Worm (Caenorhabditis elegans): ENCODE data around the gene bre-3.

Gene bre-3

ce11 chrIII:9462785-9463467 is 22.3 kb downstream of the bre-3 start (continued):
- no peak for TF ChIP-seq gei-17 (GFP tag; optimal IDR thresholded peaks at IDR 0.05)
- TF ChIP-seq mes-4 (tag; optimal IDR thresholded peaks at IDR 0.05) = no peak
- peak; percentile 89 for TF ChIP-seq B0336.3 (GFP tag; IDR thresholded peaks at IDR 0.05)
- no peak for TF ChIP-seq chd-7 (tag; optimal IDR thresholded peaks at IDR 0.05)
- TF ChIP-seq madf-6 (GFP tag; IDR thresholded peaks at IDR 0.05) = peak; percentile 41; the same call in 1 of the 2 replicates
- no peak for TF ChIP-seq hlh-26 (GFP tag; conservative IDR thresholded peaks at IDR 0.05)
- peak; percentile 52 for TF ChIP-seq mel-28 (tag; optimal IDR thresholded peaks at IDR 0.05; ENCODE audit: borderline replicate concordance)
- TF ChIP-seq dpff-1 (tag; optimal IDR thresholded peaks at IDR 0.05) = peak; percentile 30
- peak; percentile 30 for TF ChIP-seq tlf-1 (GFP tag; optimal IDR thresholded peaks at IDR 0.05)
- no peak for TF ChIP-seq nfya-2 (GFP tag; IDR thresholded peaks at IDR 0.05)
- no peak for TF ChIP-seq atf-7 (tag; optimal IDR thresholded peaks at IDR 0.05)
- TF ChIP-seq nfyb-1 (GFP tag; IDR thresholded peaks at IDR 0.05) = no peak
- TF ChIP-seq hrde-1 (tag; optimal IDR thresholded peaks at IDR 0.05; ENCODE audit: borderline replicate concordance) = peak; percentile 73
- TF ChIP-seq ceh-91 (GFP tag; IDR thresholded peaks at IDR 0.05) = no peak
- peak; percentile 27 for TF ChIP-seq unc-130 (GFP tag; optimal IDR thresholded peaks at IDR 0.05)
- no peak for TF ChIP-seq rpc-1 (optimal IDR thresholded peaks at IDR 0.05)
- TF ChIP-seq rpc-1 (tag; optimal IDR thresholded peaks at IDR 0.05) = no peak
- TF ChIP-seq F57A8.1 (GFP tag; optimal IDR thresholded peaks at IDR 0.05) = no peak
- TF ChIP-seq F49E8.2 (tag; optimal IDR thresholded peaks at IDR 0.05; ENCODE audit: insufficient read depth) = peak; percentile 58
- TF ChIP-seq mcd-1 (GFP tag; IDR thresholded peaks at IDR 0.05) = 0 out of 2 replicates have a peak, but pooled peaks have one; percentile 20
- TF ChIP-seq pha-4 (tag; optimal IDR thresholded peaks at IDR 0.05) = no peak
- TF ChIP-seq ceh-79 (tag; optimal IDR thresholded peaks at IDR 0.05) = no peak
- TF ChIP-seq F52B5.7 (tag; optimal IDR thresholded peaks at IDR 0.05) = no peak
- TF ChIP-seq C06A6.2 (GFP tag; conservative IDR thresholded peaks at IDR 0.05) = no peak
- TF ChIP-seq lsl-1 (GFP tag; optimal IDR thresholded peaks at IDR 0.05) = peak; percentile 1
- TF ChIP-seq unc-62 (GFP tag; optimal IDR thresholded peaks at IDR 0.05) = no peak
- no peak for TF ChIP-seq ama-1 (optimal IDR thresholded peaks at IDR 0.05)
- TF ChIP-seq ama-1 (GFP tag; optimal IDR thresholded peaks at IDR 0.05) = peak in 1 of 2 experiments; percentile 16
- no peak for TF ChIP-seq madf-10 (tag; optimal IDR thresholded peaks at IDR 0.05)
- TF ChIP-seq K11D2.4 (GFP tag; IDR thresholded peaks at IDR 0.05) = no peak
- TF ChIP-seq F57C9.4 (tag; optimal IDR thresholded peaks at IDR 0.05) = no peak
- TF ChIP-seq lin-54 (GFP tag; optimal IDR thresholded peaks at IDR 0.05) = peak; percentile 48
- TF ChIP-seq aptf-3 (GFP tag; IDR thresholded peaks at IDR 0.05) = no peak
- no peak for TF ChIP-seq nhr-80 (tag; optimal IDR thresholded peaks at IDR 0.05)
- no peak for TF ChIP-seq ceh-58 (GFP tag; IDR thresholded peaks at IDR 0.05)
- TF ChIP-seq madf-8 (GFP tag; conservative IDR thresholded peaks at IDR 0.05) = no peak
- no peak for TF ChIP-seq cebp-1 (GFP tag; IDR thresholded peaks at IDR 0.05)
- peak; percentile 36 for TF ChIP-seq cebp-1 (tag; optimal IDR thresholded peaks at IDR 0.05)
- TF ChIP-seq fkh-3 (tag; optimal IDR thresholded peaks at IDR 0.05) = peak; percentile 60
- TF ChIP-seq lsy-27 (tag; optimal IDR thresholded peaks at IDR 0.05; ENCODE audit: borderline replicate concordance, insufficient read depth) = no peak
- no peak for TF ChIP-seq K12H6.12 (tag; optimal IDR thresholded peaks at IDR 0.05)
- TF ChIP-seq zfh-2 (GFP tag; conservative IDR thresholded peaks at IDR 0.05) = no peak
- TF ChIP-seq let-607 (tag; optimal IDR thresholded peaks at IDR 0.05) = peak in 1 of 2 experiments; percentile 13
- TF ChIP-seq Y53F4B.3 (GFP tag; IDR thresholded peaks at IDR 0.05) = 0 out of 2 replicates have a peak, but pooled peaks have one; percentile 22
- TF ChIP-seq sea-2 (GFP tag; IDR thresholded peaks at IDR 0.05) = no peak
- no peak for TF ChIP-seq hmg-20 (GFP tag; IDR thresholded peaks at IDR 0.05)
- no peak for TF ChIP-seq D2030.7 (GFP tag; IDR thresholded peaks at IDR 0.05)
- TF ChIP-seq snpc-4 (GFP tag; optimal IDR thresholded peaks at IDR 0.05) = no peak
- TF ChIP-seq snpc-4 (tag; optimal IDR thresholded peaks at IDR 0.05) = peak in 1 of 4 experiments; percentile 40
